Worm (Caenorhabditis elegans) whole organism, L4 larva: ENCODE results near the gene Y26G10.5.

Experiments
- nhr-11 ChIP-seq: fragments of 150-350 bp; optimal IDR thresholded peaks from 2 replicates; lab custom pipeline; 2014; ENCODE audit warnings: missing biosample characterization, missing genetic modification characterization
- unc-39 ChIP-seq: sonication (generic microtip); optimal IDR thresholded peaks from 2 replicates; lab custom pipeline; 2017; ENCODE audit warnings: missing biosample characterization, missing genetic modification characterization

DNA sequence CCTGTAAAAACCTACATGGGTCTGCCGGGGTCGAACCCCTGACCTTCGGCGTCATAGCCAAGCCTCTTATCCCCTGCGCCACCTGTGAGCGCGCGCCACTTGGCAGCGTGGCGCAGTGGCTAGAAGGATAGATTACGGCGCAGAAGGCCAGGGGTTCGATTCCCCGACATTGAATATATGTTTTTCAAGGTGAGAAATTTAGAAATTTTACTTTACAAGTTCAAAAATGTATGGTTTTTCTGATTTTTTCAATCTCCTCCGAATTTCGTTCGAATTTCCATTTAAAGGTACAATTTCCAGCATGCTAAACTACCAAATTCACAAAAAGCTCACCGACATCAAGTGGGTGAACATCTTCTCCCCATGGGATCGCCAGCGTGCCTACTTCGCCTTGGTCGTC, 40.6 kb downstream of the Y26G10.5 start, which contains the start of gene dgat-2:
- TF ChIP-seq nhr-11 (tag; lab: Kevin White, UChicago) (no peak), unc-39 (tag; lab: Kevin White, UChicago) (no peak)
